Fruit fly (Drosophila melanogaster) whole organism, embryonic: ENCODE data around the gene CG43251.
A peak's percentile ranks its signal among the peaks of the same experiment; 100 is the strongest.

Experiments
- ATbp ChIP-seq: fragments of 200-800 bp; sonication (Bioruptor generic); optimal IDR thresholded peaks from 2 replicates; lab custom pipeline; 2017; ENCODE audit warnings: missing biosample characterization, mild to moderate bottlenecking, missing genetic modification characterization, missing genetic modification reagents
- Asciz ChIP-seq: fragments of 200-800 bp; sonication (Bioruptor generic); optimal IDR thresholded peaks from 2 replicates; lab custom pipeline; 2017; ENCODE audit warnings: missing biosample characterization, mild to moderate bottlenecking, missing genetic modification characterization, missing genetic modification reagents
- Bdp1 ChIP-seq: fragments of 200-800 bp; sonication (Bioruptor generic); optimal IDR thresholded peaks from 3 replicates; lab custom pipeline; 2016; ENCODE audit warnings: missing biosample characterization, missing genetic modification characterization
- CG10431 ChIP-seq: fragments of 200-800 bp; sonication (Bioruptor generic); optimal IDR thresholded peaks from 3 replicates; lab custom pipeline; 2018; ENCODE audit warnings: missing biosample characterization, mild to moderate bottlenecking, missing genetic modification characterization
- CG11398 ChIP-seq: fragments of 200-800 bp; sonication (Bioruptor generic); optimal IDR thresholded peaks from 2 replicates; lab custom pipeline; 2016; ENCODE audit warnings: missing biosample characterization, missing genetic modification characterization
- CG12942 ChIP-seq: fragments of 200-800 bp; sonication (Bioruptor generic); optimal IDR thresholded peaks from 3 replicates; lab custom pipeline; 2016; ENCODE audit warnings: missing biosample characterization, missing genetic modification characterization
- CG13287 ChIP-seq: fragments of 200-800 bp; sonication (Bioruptor generic); IDR thresholded peaks from 2 replicates; pipeline ENCODE4 v1.3.6; 2022; ENCODE audit warnings: missing biosample characterization, missing genetic modification characterization; ENCODE audit not compliant: partially characterized antibody
- CG15073 ChIP-seq: fragments of 200-800 bp; sonication (Bioruptor generic); optimal IDR thresholded peaks from 2 replicates; lab custom pipeline; 2016; ENCODE audit warnings: missing biosample characterization, missing genetic modification characterization
- CG15269 ChIP-seq: fragments of 200-800 bp; sonication (Bioruptor generic); optimal IDR thresholded peaks from 2 replicates; lab custom pipeline; 2018; ENCODE audit warnings: missing biosample characterization, mild to moderate bottlenecking, missing genetic modification characterization, moderate library complexity
- CG15514 ChIP-seq: fragments of 200-800 bp; sonication (Bioruptor generic); optimal IDR thresholded peaks from 3 replicates; lab custom pipeline; 2017; ENCODE audit warnings: missing biosample characterization, missing genetic modification characterization, mild to moderate bottlenecking, moderate library complexity, missing genetic modification reagents
- CG15601 ChIP-seq: fragments of 200-800 bp; sonication (Bioruptor generic); optimal IDR thresholded peaks from 3 replicates; lab custom pipeline; 2019; ENCODE audit warnings: missing biosample characterization, mild to moderate bottlenecking, missing genetic modification characterization, moderate library complexity
- CG17328 ChIP-seq: fragments of 200-800 bp; sonication (Bioruptor generic); IDR thresholded peaks from 2 replicates; pipeline ENCODE4 v1.3.6; 2022; ENCODE audit warnings: missing biosample characterization, missing genetic modification characterization
- CG17829 ChIP-seq: fragments of 200-800 bp; optimal IDR thresholded peaks from 2 replicates; lab custom pipeline; 2019; ENCODE audit warnings: missing biosample characterization, mild to moderate bottlenecking, missing genetic modification characterization, moderate library complexity
- CG17912 ChIP-seq: fragments of 200-800 bp; sonication (Bioruptor generic); optimal IDR thresholded peaks from 2 replicates; lab custom pipeline; 2018; ENCODE audit warnings: missing biosample characterization, mild to moderate bottlenecking, missing genetic modification characterization
- CG30403 ChIP-seq: fragments of 200-800 bp; sonication (Bioruptor generic); optimal IDR thresholded peaks from 3 replicates; lab custom pipeline; 2016; ENCODE audit warnings: missing biosample characterization, missing genetic modification characterization
- CG31388 ChIP-seq: fragments of 200-800 bp; sonication (Bioruptor generic); optimal IDR thresholded peaks from 2 replicates; lab custom pipeline; 2016; ENCODE audit warnings: missing biosample characterization, missing genetic modification characterization
- CG32767 ChIP-seq: fragments of 200-800 bp; sonication (Bioruptor generic); IDR thresholded peaks from 2 replicates; pipeline ENCODE4 v1.3.6; 2022; ENCODE audit warnings: missing biosample characterization, missing genetic modification characterization
- CG34376 ChIP-seq: fragments of 200-800 bp; sonication (Bioruptor generic); optimal IDR thresholded peaks from 2 replicates; lab custom pipeline; 2018; ENCODE audit warnings: missing biosample characterization, mild to moderate bottlenecking, missing genetic modification characterization
- CG43689 ChIP-seq: fragments of 200-800 bp; sonication (Bioruptor generic); IDR thresholded peaks from 2 replicates; pipeline ENCODE4 v1.3.6; 2022; ENCODE audit warnings: missing biosample characterization, missing genetic modification characterization
- CG6791 ChIP-seq: fragments of 200-800 bp; sonication (Bioruptor generic); IDR thresholded peaks from 3 replicates; pipeline ENCODE4 v1.3.6; 2022; ENCODE audit warnings: missing biosample characterization, missing genetic modification characterization; ENCODE audit not compliant: partially characterized antibody
- CG7271 ChIP-seq: fragments of 200-800 bp; sonication (Bioruptor generic); optimal IDR thresholded peaks from 2 replicates; lab custom pipeline; 2018; ENCODE audit warnings: missing biosample characterization, mild to moderate bottlenecking, missing genetic modification characterization, moderate library complexity
- CG8089 ChIP-seq: fragments of 200-800 bp; sonication (Bioruptor generic); optimal IDR thresholded peaks from 3 replicates; lab custom pipeline; 2016; ENCODE audit warnings: missing biosample characterization, missing genetic modification characterization
- CoRest ChIP-seq: fragments of 200-800 bp; sonication (Bioruptor generic); optimal IDR thresholded peaks from 3 replicates; lab custom pipeline; 2018; ENCODE audit warnings: missing biosample characterization, mild to moderate bottlenecking, missing genetic modification characterization, moderate library complexity
- H15 ChIP-seq: fragments of 200-800 bp; sonication (Bioruptor generic); IDR thresholded peaks from 3 replicates; pipeline ENCODE4 v1.3.6; 2022; ENCODE audit warnings: missing biosample characterization, missing genetic modification characterization
- HHEX ChIP-seq: fragments of 200-800 bp; sonication (Bioruptor generic); optimal IDR thresholded peaks from 3 replicates; lab custom pipeline; 2017; ENCODE audit warnings: missing biosample characterization, mild to moderate bottlenecking, missing genetic modification characterization, missing genetic modification reagents
- Hsf ChIP-seq: fragments of 200-800 bp; sonication (Bioruptor generic); optimal IDR thresholded peaks from 3 replicates; lab custom pipeline; 2016; ENCODE audit warnings: missing biosample characterization, missing genetic modification characterization
- Lhr ChIP-seq: fragments of 200-800 bp; sonication (Bioruptor generic); optimal IDR thresholded peaks from 3 replicates; lab custom pipeline; 2017; ENCODE audit warnings: mild to moderate bottlenecking, missing biosample characterization, missing genetic modification reagents, missing genetic modification characterization
- Scr ChIP-seq: fragments of 200-800 bp; sonication (Bioruptor generic); IDR thresholded peaks from 2 replicates; pipeline ENCODE4 v1.3.6; 2022; ENCODE audit warnings: missing biosample characterization, missing genetic modification characterization; ENCODE audit not compliant: partially characterized antibody
- aop ChIP-seq: fragments of 200-800 bp; sonication (Bioruptor generic); IDR thresholded peaks from 2 replicates; pipeline ENCODE4 v1.3.6; 2022; ENCODE audit warnings: missing biosample characterization, missing genetic modification characterization
- cg ChIP-seq: fragments of 200-800 bp; sonication (Bioruptor generic); optimal IDR thresholded peaks from 3 replicates; lab custom pipeline; 2019; ENCODE audit warnings: missing biosample characterization, mild to moderate bottlenecking, missing genetic modification characterization, moderate library complexity
- emc ChIP-seq: fragments of 200-800 bp; sonication (Bioruptor generic); optimal IDR thresholded peaks from 2 replicates; lab custom pipeline; 2016; ENCODE audit warnings: missing biosample characterization, missing genetic modification characterization
- fd64A ChIP-seq: fragments of 200-800 bp; sonication (Bioruptor generic); optimal IDR thresholded peaks from 3 replicates; lab custom pipeline; 2018; ENCODE audit warnings: missing biosample characterization, mild to moderate bottlenecking, missing genetic modification characterization
- fu2 ChIP-seq: fragments of 200-800 bp; sonication (Bioruptor generic); optimal IDR thresholded peaks from 2 replicates; lab custom pipeline; 2016; ENCODE audit warnings: missing biosample characterization, missing genetic modification characterization
- gce ChIP-seq: fragments of 200-800 bp; sonication (Bioruptor generic); IDR thresholded peaks from 3 replicates; pipeline ENCODE4 v1.3.6; 2022; ENCODE audit warnings: missing biosample characterization, missing genetic modification characterization
- grau ChIP-seq: fragments of 200-800 bp; optimal IDR thresholded peaks from 3 replicates; lab custom pipeline; 2019; ENCODE audit warnings: missing biosample characterization, mild to moderate bottlenecking, missing genetic modification characterization, moderate library complexity
- h ChIP-seq: fragments of >200 bp; optimal IDR thresholded peaks from 2 replicates; lab custom pipeline; 2017
- ham ChIP-seq: fragments of 200-800 bp; sonication (Bioruptor generic); IDR thresholded peaks from 2 replicates; pipeline ENCODE4 v1.3.6; 2022; ENCODE audit warnings: missing biosample characterization, missing genetic modification characterization
- ind ChIP-seq: fragments of 200-800 bp; sonication (Bioruptor generic); optimal IDR thresholded peaks from 3 replicates; lab custom pipeline; 2016; ENCODE audit warnings: missing biosample characterization, missing genetic modification characterization
- insv ChIP-seq, 2 experiments: fragments of 200-800 bp; sonication (Bioruptor generic); optimal IDR thresholded peaks; 3 replicates each; lab custom pipeline; 2016 to 2018; ENCODE audit warnings: missing biosample characterization in 2 of 2, missing genetic modification characterization in 2 of 2
- kay ChIP-seq: fragments of 200-800 bp; sonication (Bioruptor generic); optimal IDR thresholded peaks from 2 replicates; lab custom pipeline; 2016; ENCODE audit warnings: missing biosample characterization, missing genetic modification characterization
- lbe ChIP-seq: fragments of 200-800 bp; sonication (Bioruptor generic); optimal IDR thresholded peaks from 2 replicates; lab custom pipeline; 2016; ENCODE audit warnings: missing biosample characterization, mild to moderate bottlenecking, missing genetic modification characterization
- luna ChIP-seq: fragments of 200-800 bp; sonication (Bioruptor generic); optimal IDR thresholded peaks from 2 replicates; lab custom pipeline; 2016; ENCODE audit warnings: missing biosample characterization, missing genetic modification characterization
- nerfin-2 ChIP-seq: fragments of 200-800 bp; sonication (Bioruptor generic); IDR thresholded peaks from 2 replicates; pipeline ENCODE4 v1.3.6; 2022; ENCODE audit warnings: missing biosample characterization, missing genetic modification characterization; ENCODE audit not compliant: partially characterized antibody
- nmo ChIP-seq: fragments of 200-800 bp; sonication (Bioruptor generic); optimal IDR thresholded peaks from 2 replicates; lab custom pipeline; 2018; ENCODE audit warnings: missing biosample characterization, mild to moderate bottlenecking, missing genetic modification characterization, moderate library complexity
- pho ChIP-seq: fragments of 200-800 bp; sonication (Bioruptor generic); optimal IDR thresholded peaks from 2 replicates; lab custom pipeline; 2016; ENCODE audit warnings: missing biosample characterization, missing genetic modification characterization
- run ChIP-seq: fragments of 200-800 bp; sonication (Bioruptor generic); optimal IDR thresholded peaks from 3 replicates; lab custom pipeline; 2018; ENCODE audit warnings: missing biosample characterization, mild to moderate bottlenecking, missing genetic modification characterization
- sd ChIP-seq: fragments of 200-800 bp; sonication (Bioruptor generic); optimal IDR thresholded peaks from 3 replicates; lab custom pipeline; 2018; ENCODE audit warnings: missing biosample characterization, mild to moderate bottlenecking, missing genetic modification characterization, moderate library complexity
- sna ChIP-seq: fragments of 200-800 bp; sonication (Bioruptor generic); IDR thresholded peaks from 2 replicates; pipeline ENCODE4 v1.3.6; 2022; ENCODE audit warnings: missing biosample characterization, missing genetic modification characterization; ENCODE audit not compliant: partially characterized antibody
- twi ChIP-seq: fragments of 200-800 bp; optimal IDR thresholded peaks from 2 replicates; lab custom pipeline; 2019; ENCODE audit warnings: missing biosample characterization, mild to moderate bottlenecking, missing genetic modification characterization, moderate library complexity

CG43251 gene

dm6 chr3L:20784812-20785671 lies 26.4 kb downstream of the CG43251 start (continued):
- TF ChIP-seq CG13287 (GFP tag; lab: Robert Waterston, UW) (peak; percentile 50), CG11398 (GFP tag; lab: Kevin White, UChicago) (no peak), insv (GFP tag; optimal IDR thresholded peaks at IDR 0.05; lab: Kevin White, UChicago) (no peak), CG34376 (GFP tag; lab: Kevin White, UChicago) (peak; percentile 39), luna (GFP tag; lab: Kevin White, UChicago) (peak; percentile 4), gce (GFP tag; lab: Robert Waterston, UW) (no peak), pho (peak; percentile 44), ind (no peak), lbe (GFP tag; lab: Kevin White, UChicago) (peak; percentile 4), Asciz (GFP tag; lab: Kevin White, UChicago) (no peak), nerfin-2 (GFP tag; lab: Robert Waterston, UW) (peak; percentile 48; the same call in 1 of the 2 replicates), CG6791 (peak; percentile 41; the same call in 1 of the 3 replicates), CG17328 (GFP tag; lab: Robert Waterston, UW) (no peak), CG15269 (tag; lab: Kevin White, UChicago) (peak; percentile 55), grau (tag; lab: Kevin White, UChicago) (peak; percentile 40), CG43689 (GFP tag; lab: Robert Waterston, UW) (no peak), cg (GFP tag; lab: Kevin White, UChicago) (peak; percentile 62), CG15601 (tag; lab: Kevin White, UChicago) (peak; percentile 49), CG31388 (GFP tag; lab: Kevin White, UChicago) (no peak), ham (GFP tag; lab: Robert Waterston, UW) (no peak), CG15514 (GFP tag; lab: Kevin White, UChicago) (peak; percentile 75), CG15073 (GFP tag; lab: Kevin White, UChicago) (no peak), CG17829 (tag; lab: Kevin White, UChicago) (peak; percentile 27), Lhr (GFP tag; lab: Kevin White, UChicago) (no peak), run (tag; lab: Kevin White, UChicago) (no peak), CG10431 (GFP tag; lab: Kevin White, UChicago) (no peak), fd64A (GFP tag; lab: Kevin White, UChicago) (no peak), fu2 (GFP tag; lab: Kevin White, UChicago) (no peak), twi (tag; lab: Kevin White, UChicago) (no peak), aop (GFP tag; lab: Robert Waterston, UW) (no peak), Scr (GFP tag; lab: Robert Waterston, UW) (peak; percentile 9; the same call in 1 of the 2 replicates), sd (tag; lab: Kevin White, UChicago) (no peak), nmo (peak; percentile 44), CoRest (tag; lab: Kevin White, UChicago) (peak; percentile 63), CG8089 (peak; percentile 18), CG12942 (GFP tag; lab: Kevin White, UChicago) (no peak), sna (GFP tag; lab: Robert Waterston, UW) (peak; percentile 45), kay (GFP tag; lab: Kevin White, UChicago) (peak; percentile 62), Hsf (peak; percentile 16), h (lab: Kevin White, UChicago) (no peak), emc (no peak), CG17912 (GFP tag; lab: Kevin White, UChicago) (no peak), CG32767 (GFP tag; lab: Robert Waterston, UW) (no peak), Bdp1 (GFP tag; lab: Kevin White, UChicago) (no peak), ATbp (GFP tag; lab: Kevin White, UChicago) (peak; percentile 22), CG30403 (peak; percentile 51), CG7271 (no peak), HHEX (GFP tag; lab: Kevin White, UChicago) (no peak), H15 (GFP tag; lab: Robert Waterston, UW) (no peak)
